Worm (Caenorhabditis elegans): Measurements from ENCODE around the gene cct-3.

The cct-3 gene

ce11 chrII:2289441-2289840 lies 56.1 kb downstream of the cct-3 start (continued):
- TF ChIP-seq ceh-82 (tag; optimal IDR thresholded peaks at IDR 0.05) (peak; percentile 35 to 70 (median 61)), elt-3 (tag; optimal IDR thresholded peaks at IDR 0.05) (no peak), ztf-11 (tag; optimal IDR thresholded peaks at IDR 0.05) (no peak), pax-3 (tag; optimal IDR thresholded peaks at IDR 0.05) (no peak), dpl-1 (GFP tag; optimal IDR thresholded peaks at IDR 0.05) (no peak), lir-3 (tag; optimal IDR thresholded peaks at IDR 0.05; ENCODE audit: poor library complexity) (no peak), nhr-47 (tag; optimal IDR thresholded peaks at IDR 0.05) (peak; percentile 32), nhr-76 (tag; optimal IDR thresholded peaks at IDR 0.05) (no peak), aha-1 (tag; optimal IDR thresholded peaks at IDR 0.05) (no peak), blmp-1 (tag; optimal IDR thresholded peaks at IDR 0.05) (no peak), snu-23 (GFP tag; optimal IDR thresholded peaks at IDR 0.05) (no peak), lin-39 (tag; optimal IDR thresholded peaks at IDR 0.05) (no peak), nhr-90 (tag; optimal IDR thresholded peaks at IDR 0.05; ENCODE audit: poor library complexity) (no peak), nhr-71 (tag; optimal IDR thresholded peaks at IDR 0.05) (peak; percentile 65), fkh-8 (tag; optimal IDR thresholded peaks at IDR 0.05) (no peak), fkh-10 (GFP tag; optimal IDR thresholded peaks at IDR 0.05) (no peak), zip-4 (GFP tag; optimal IDR thresholded peaks at IDR 0.05) (peak; percentile 92), ama-1 (optimal IDR thresholded peaks at IDR 0.05) (no peak), hpl-2 (GFP tag; optimal IDR thresholded peaks at IDR 0.05) (no peak), mep-1 (tag; optimal IDR thresholded peaks at IDR 0.05) (no peak), skn-1 (tag; optimal IDR thresholded peaks at IDR 0.05) (peak; percentile 14), tbx-2 (tag; optimal IDR thresholded peaks at IDR 0.05) (no peak), egl-27 (tag; optimal IDR thresholded peaks at IDR 0.05) (no peak), lin-15B (tag; optimal IDR thresholded peaks at IDR 0.05) (no peak), nhr-85 (tag) (no peak), alr-1 (tag; optimal IDR thresholded peaks at IDR 0.05; ENCODE audit: borderline replicate concordance) (no peak), pqm-1 (tag; optimal IDR thresholded peaks at IDR 0.05) (no peak)

ce11 chrII:2292027-2292426 lies 58.7 kb downstream of the cct-3 start, which contains the start of gene K09F6.7:
Gene K09F6.7, minus strand, starts transcription at chrII:2292127.
- no peak for TF ChIP-seq ztf-11 (tag; optimal IDR thresholded peaks at IDR 0.05)

ce11 chrII:2292549-2292948 lies 59.2 kb downstream of the cct-3 start:
- TF ChIP-seq elt-2 (tag; optimal IDR thresholded peaks at IDR 0.05) (peak; percentile 5), sup-37 (GFP tag; optimal IDR thresholded peaks at IDR 0.05) (no peak)

All from whole organism, L1 larva.